Worm (Caenorhabditis elegans) whole organism, mixed stage, embryonic: ENCODE results near the gene fbxa-171.

Experiments
- M03D4.4 ChIP-seq: sonication (generic microtip); optimal IDR thresholded peaks from 2 replicates; lab custom pipeline; 2017; ENCODE audit warnings: mild to moderate bottlenecking, missing genetic modification characterization, missing compliant biosample characterization
- bed-3 ChIP-seq: fragments of 200-800 bp; sonication (Bioruptor generic); optimal IDR thresholded peaks from 3 replicates; lab custom pipeline; 2018; ENCODE audit warnings: mild to moderate bottlenecking, missing genetic modification characterization, moderate library complexity, missing compliant biosample characterization
- blmp-1 ChIP-seq: fragments of 150-350 bp; optimal IDR thresholded peaks from 2 replicates; lab custom pipeline; 2014; ENCODE audit warnings: missing biosample characterization, missing genetic modification characterization
- ceh-39 ChIP-seq: fragments of 150-350 bp; optimal IDR thresholded peaks from 2 replicates; lab custom pipeline; 2014; ENCODE audit warnings: missing biosample characterization, missing genetic modification characterization
- ceh-43 ChIP-seq: fragments of 200-800 bp; sonication (Bioruptor generic); optimal IDR thresholded peaks from 2 replicates; lab custom pipeline; 2018; ENCODE audit warnings: mild to moderate bottlenecking, missing genetic modification characterization, moderate library complexity, missing compliant biosample characterization
- ceh-83 ChIP-seq: fragments of 200-800 bp; sonication (Bioruptor generic); optimal IDR thresholded peaks from 2 replicates; lab custom pipeline; 2018; ENCODE audit warnings: mild to moderate bottlenecking, missing genetic modification characterization, missing compliant biosample characterization
- ces-1 ChIP-seq: fragments of 150-350 bp; optimal IDR thresholded peaks from 2 replicates; lab custom pipeline; 2014; ENCODE audit warnings: missing biosample characterization, missing genetic modification reagents, missing genetic modification characterization
- drap-1 ChIP-seq: fragments of 200-800 bp; sonication (Bioruptor generic); optimal IDR thresholded peaks from 3 replicates; lab custom pipeline; 2018; ENCODE audit warnings: mild to moderate bottlenecking, missing genetic modification characterization, missing compliant biosample characterization
- elt-1 ChIP-seq: sonication (generic microtip); optimal IDR thresholded peaks from 2 replicates; lab custom pipeline; 2017; ENCODE audit warnings: missing genetic modification characterization, mild to moderate bottlenecking, missing compliant biosample characterization, antibody characterized with exemption, moderate library complexity, borderline replicate concordance; ENCODE audit not compliant: insufficient read depth
- elt-3 ChIP-seq: fragments of 150-350 bp; optimal IDR thresholded peaks from 2 replicates; lab custom pipeline; 2014; ENCODE audit warnings: missing biosample characterization, missing genetic modification characterization
- flh-1 ChIP-seq: fragments of 200-800 bp; sonication (Bioruptor generic); optimal IDR thresholded peaks from 2 replicates; lab custom pipeline; 2018; ENCODE audit warnings: mild to moderate bottlenecking, missing genetic modification characterization, moderate library complexity, missing compliant biosample characterization
- ham-2 ChIP-seq: fragments of 200-800 bp; sonication (Bioruptor generic); optimal IDR thresholded peaks from 2 replicates; lab custom pipeline; 2018; ENCODE audit warnings: mild to moderate bottlenecking, missing genetic modification characterization, missing compliant biosample characterization
- hlh-1 ChIP-seq: fragments of 150-350 bp; optimal IDR thresholded peaks from 2 replicates; lab custom pipeline; 2014; ENCODE audit warnings: missing biosample characterization, missing genetic modification reagents, missing genetic modification characterization
- lin-13 ChIP-seq: fragments of 150-350 bp; optimal IDR thresholded peaks from 2 replicates; lab custom pipeline; 2014; ENCODE audit warnings: missing biosample characterization, missing genetic modification characterization
- lin-32 ChIP-seq: fragments of 200-800 bp; sonication (Bioruptor generic); optimal IDR thresholded peaks from 2 replicates; lab custom pipeline; 2018; ENCODE audit warnings: mild to moderate bottlenecking, missing genetic modification characterization, missing compliant biosample characterization
- mab-5 ChIP-seq: fragments of 150-350 bp; optimal IDR thresholded peaks from 2 replicates; lab custom pipeline; 2014; ENCODE audit warnings: missing biosample characterization, missing genetic modification characterization
- mep-1 ChIP-seq: fragments of 150-350 bp; optimal IDR thresholded peaks from 2 replicates; lab custom pipeline; 2017; ENCODE audit warnings: missing biosample characterization, missing genetic modification reagents, missing genetic modification characterization, inconsistent platforms
- nhr-12 ChIP-seq: fragments of 150-350 bp; optimal IDR thresholded peaks from 2 replicates; lab custom pipeline; 2014; ENCODE audit warnings: missing biosample characterization, missing genetic modification characterization
- nhr-2 ChIP-seq: fragments of 150-350 bp; optimal IDR thresholded peaks from 2 replicates; lab custom pipeline; 2014; ENCODE audit warnings: missing biosample characterization, missing genetic modification characterization
- nhr-237 ChIP-seq: fragments of 150-350 bp; optimal IDR thresholded peaks from 2 replicates; lab custom pipeline; 2014; ENCODE audit warnings: missing biosample characterization, missing genetic modification characterization
- nhr-28 ChIP-seq: fragments of 150-350 bp; optimal IDR thresholded peaks from 2 replicates; lab custom pipeline; 2014; ENCODE audit warnings: missing biosample characterization, missing genetic modification characterization
- nhr-76 ChIP-seq: sonication (generic microtip); optimal IDR thresholded peaks from 2 replicates; lab custom pipeline; 2017; ENCODE audit warnings: missing biosample characterization, missing genetic modification characterization
- pha-4 ChIP-seq: fragments of 150-350 bp; optimal IDR thresholded peaks from 2 replicates; lab custom pipeline; 2018; ENCODE audit warnings: missing biosample characterization, missing genetic modification reagents, missing genetic modification characterization
- sem-2 ChIP-seq: fragments of 200-800 bp; sonication (Bioruptor generic); optimal IDR thresholded peaks from 2 replicates; lab custom pipeline; 2018; ENCODE audit warnings: mild to moderate bottlenecking, missing genetic modification characterization, missing compliant biosample characterization
- snpc-4 ChIP-seq: fragments of 150-350 bp; optimal IDR thresholded peaks from 2 replicates; lab custom pipeline; 2014; ENCODE audit warnings: missing biosample characterization, missing genetic modification characterization
- sptf-1 ChIP-seq: sonication (generic microtip); optimal IDR thresholded peaks from 2 replicates; lab custom pipeline; 2017; ENCODE audit warnings: mild to moderate bottlenecking, missing genetic modification characterization, moderate library complexity, missing compliant biosample characterization
- tbx-8 ChIP-seq: fragments of 200-800 bp; sonication (Bioruptor generic); optimal IDR thresholded peaks from 2 replicates; lab custom pipeline; 2018; ENCODE audit warnings: mild to moderate bottlenecking, missing genetic modification characterization, moderate library complexity, missing compliant biosample characterization
- unc-120 ChIP-seq: sonication (generic microtip); optimal IDR thresholded peaks from 2 replicates; lab custom pipeline; 2017; ENCODE audit warnings: missing genetic modification characterization, missing compliant biosample characterization; ENCODE audit not compliant: poor library complexity, severe bottlenecking
- unc-39 ChIP-seq: fragments of 150-350 bp; optimal IDR thresholded peaks from 2 replicates; lab custom pipeline; 2014; ENCODE audit warnings: missing biosample characterization, missing genetic modification characterization
- unc-62 ChIP-seq: fragments of 150-350 bp; optimal IDR thresholded peaks from 2 replicates; lab custom pipeline; 2014; ENCODE audit warnings: missing biosample characterization, missing genetic modification reagents, missing genetic modification characterization
- zip-8 ChIP-seq: fragments of 150-350 bp; optimal IDR thresholded peaks from 2 replicates; lab custom pipeline; 2014; ENCODE audit warnings: missing biosample characterization, missing genetic modification characterization
- ztf-11 ChIP-seq: fragments of 150-350 bp; optimal IDR thresholded peaks from 2 replicates; lab custom pipeline; 2014; ENCODE audit warnings: missing biosample characterization, missing genetic modification characterization

Gene fbxa-171

DNA sequence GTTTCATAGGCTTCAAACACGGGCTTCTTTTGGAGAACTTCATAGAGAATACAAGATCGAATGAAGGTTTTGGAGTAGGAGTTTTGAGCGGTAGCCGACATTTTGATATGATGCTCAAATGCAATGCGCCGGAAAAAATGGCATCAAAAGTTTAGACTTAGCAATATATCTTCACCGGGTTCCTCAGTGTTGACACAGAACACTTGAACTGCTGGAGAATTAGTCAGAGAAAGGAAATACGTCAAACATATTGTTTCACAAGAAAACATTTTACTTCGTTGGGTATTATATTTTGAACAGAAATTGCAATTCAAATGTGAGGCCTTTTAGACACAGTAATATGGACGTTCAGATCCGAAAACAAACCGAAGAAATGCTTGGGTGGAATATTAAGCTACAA is 7.4 kb downstream of the fbxa-171 start, which contains the start of gene fbxa-174:
fbxa-174 (minus strand) TSS at position 101 of the 400 bp plus-strand sequence.
- no peak for TF ChIP-seq ham-2
- no peak for TF ChIP-seq unc-120 (tag; lab: Kevin White, UChicago)
- TF ChIP-seq tbx-8 (GFP tag; lab: Kevin White, UChicago), result no peak
- TF ChIP-seq snpc-4 (tag; lab: Kevin White, UChicago), result no peak
- TF ChIP-seq nhr-76 (tag; lab: Kevin White, UChicago), result no peak
- no peak for TF ChIP-seq nhr-28
- TF ChIP-seq lin-32 (GFP tag; lab: Kevin White, UChicago), result no peak
- TF ChIP-seq ztf-11 (tag; lab: Kevin White, UChicago), result no peak

DNA sequence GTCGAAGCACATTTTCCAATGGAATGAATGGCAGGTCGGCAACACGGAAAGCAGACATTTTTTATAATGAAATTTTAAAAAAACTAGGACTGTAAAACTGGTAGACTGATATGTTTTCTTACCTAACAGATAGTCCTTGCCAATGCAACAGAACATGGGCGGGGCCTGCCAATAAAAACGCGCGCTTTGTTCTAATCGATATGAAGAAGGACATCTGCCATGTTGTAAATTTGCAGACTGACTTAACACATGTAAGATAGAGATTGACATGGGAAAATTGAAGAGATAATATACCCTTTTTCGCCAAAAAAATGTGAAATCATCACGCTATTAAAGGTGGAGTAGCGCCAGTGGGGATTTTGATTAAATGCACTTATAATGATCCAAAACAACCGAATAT is 13.0 kb downstream of the fbxa-171 start, which contains the start of gene C38D9.8:
C38D9.8 (minus strand) TSS at position 101 of the 400 bp plus-strand sequence.
- TF ChIP-seq elt-1, result no peak
- TF ChIP-seq sptf-1 (tag; lab: Kevin White, UChicago), result no peak
- TF ChIP-seq ceh-43 (GFP tag; lab: Kevin White, UChicago), result no peak
- TF ChIP-seq M03D4.4 (tag; lab: Kevin White, UChicago), result no peak
- no peak for TF ChIP-seq lin-13
- no peak for TF ChIP-seq drap-1
- TF ChIP-seq mab-5 (tag; lab: Kevin White, UChicago), result no peak
- TF ChIP-seq nhr-237 (tag; lab: Kevin White, UChicago), result no peak
- TF ChIP-seq ces-1 (GFP tag; lab: Kevin White, UChicago), result no peak
- no peak for TF ChIP-seq sem-2 (GFP tag; lab: Kevin White, UChicago)
- no peak for TF ChIP-seq ceh-83 (GFP tag; lab: Kevin White, UChicago)

DNA sequence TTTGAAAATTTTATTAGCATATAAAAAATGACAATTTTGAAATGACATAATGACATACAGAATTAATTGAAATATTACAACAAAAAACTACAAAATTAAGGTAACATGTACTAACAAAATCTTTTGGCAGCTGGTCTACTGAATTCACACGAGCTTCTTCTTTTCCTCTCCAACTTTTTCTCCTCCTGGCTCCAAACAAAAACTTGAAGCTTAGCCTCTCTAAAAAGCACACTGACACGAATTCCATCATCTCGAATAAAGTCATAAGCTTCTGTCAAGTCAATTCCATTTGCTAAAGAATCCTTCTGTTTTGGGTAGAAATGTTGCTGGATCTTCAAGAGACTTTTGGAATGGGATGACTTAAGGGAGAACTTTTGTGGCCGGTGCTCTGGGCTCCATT is 14.4 kb downstream of the fbxa-171 start:
- no peak for TF ChIP-seq nhr-28
- no peak for TF ChIP-seq bed-3 (GFP tag; lab: Kevin White, UChicago)
- TF ChIP-seq elt-1, result no peak
- no peak for TF ChIP-seq lin-32 (GFP tag; lab: Kevin White, UChicago)
- TF ChIP-seq unc-62, result no peak
- TF ChIP-seq sptf-1 (tag; lab: Kevin White, UChicago), result no peak
- TF ChIP-seq tbx-8 (GFP tag; lab: Kevin White, UChicago), result no peak

DNA sequence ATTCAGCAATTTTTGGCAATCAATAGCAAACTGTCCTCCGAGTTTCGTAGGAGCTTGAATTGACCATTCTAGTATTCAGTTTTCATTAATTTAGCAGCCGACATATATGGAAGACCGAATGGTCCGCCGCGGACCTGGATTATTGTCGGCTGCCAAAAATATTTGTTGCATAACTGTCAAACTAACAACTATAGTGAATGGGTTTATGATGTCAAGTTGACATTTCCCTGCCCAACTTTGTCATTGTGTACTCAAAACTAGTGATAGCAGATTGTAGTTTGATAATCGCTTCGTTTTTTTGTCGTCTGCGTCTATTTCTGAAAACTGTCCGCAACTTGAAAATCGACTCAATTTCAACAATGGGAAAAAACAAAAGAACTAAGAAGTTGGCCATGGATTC is 16.4 kb downstream of the fbxa-171 start, which contains the start of gene fbxa-176:
fbxa-176 (plus strand) TSS at position 314 of the 400 bp plus-strand sequence.
- TF ChIP-seq elt-3 (tag; lab: Kevin White, UChicago) (no peak), zip-8 (tag; lab: Kevin White, UChicago) (no peak), unc-39 (tag; lab: Kevin White, UChicago) (no peak), ceh-43 (GFP tag; lab: Kevin White, UChicago) (no peak), pha-4 (no peak), nhr-237 (tag; lab: Kevin White, UChicago) (no peak), unc-120 (tag; lab: Kevin White, UChicago) (no peak), nhr-12 (tag; lab: Kevin White, UChicago) (no peak), nhr-2 (tag; lab: Kevin White, UChicago) (no peak), ztf-11 (tag; lab: Kevin White, UChicago) (no peak), lin-32 (GFP tag; lab: Kevin White, UChicago) (no peak), snpc-4 (tag; lab: Kevin White, UChicago) (no peak)

DNA sequence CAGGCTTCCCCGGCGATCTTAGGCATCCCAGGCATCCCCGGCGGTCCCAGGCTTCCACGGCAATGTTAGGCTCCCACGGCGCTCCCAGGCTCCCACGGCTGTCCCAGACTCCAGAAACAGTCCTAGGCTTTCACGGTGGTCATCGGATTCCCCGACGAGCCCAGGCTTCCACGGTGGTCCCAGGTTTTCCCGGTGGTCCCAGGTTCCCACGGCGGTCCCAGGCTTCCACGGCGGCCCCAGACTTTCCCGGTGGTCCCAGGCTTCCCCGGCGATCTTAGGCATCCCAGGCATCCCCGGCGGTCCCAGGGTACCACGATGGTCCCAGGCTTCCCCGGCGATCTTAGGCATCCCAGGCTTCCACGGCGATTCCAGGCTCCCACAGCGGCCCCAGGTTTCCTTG is 17.2 kb downstream of the fbxa-171 start:
- TF ChIP-seq sem-2 (GFP tag; lab: Kevin White, UChicago), result no peak
- TF ChIP-seq M03D4.4 (tag; lab: Kevin White, UChicago), result no peak
- no peak for TF ChIP-seq hlh-1 (tag; lab: Kevin White, UChicago)
- TF ChIP-seq sptf-1 (tag; lab: Kevin White, UChicago), result no peak
- no peak for TF ChIP-seq blmp-1 (tag; lab: Kevin White, UChicago)
- no peak for TF ChIP-seq nhr-237 (tag; lab: Kevin White, UChicago)
- no peak for TF ChIP-seq mab-5 (tag; lab: Kevin White, UChicago)
- no peak for TF ChIP-seq nhr-76 (tag; lab: Kevin White, UChicago)
- no peak for TF ChIP-seq lin-32 (GFP tag; lab: Kevin White, UChicago)
- TF ChIP-seq pha-4, result no peak
- no peak for TF ChIP-seq unc-120 (tag; lab: Kevin White, UChicago)
- no peak for TF ChIP-seq flh-1
- no peak for TF ChIP-seq mep-1 (tag; lab: Kevin White, UChicago)
- TF ChIP-seq ztf-11 (tag; lab: Kevin White, UChicago), result no peak
- TF ChIP-seq ces-1 (GFP tag; lab: Kevin White, UChicago), result no peak
- TF ChIP-seq ceh-39 (tag; lab: Kevin White, UChicago), result no peak
- TF ChIP-seq snpc-4 (tag; lab: Kevin White, UChicago), result no peak
- TF ChIP-seq tbx-8 (GFP tag; lab: Kevin White, UChicago), result no peak
- no peak for TF ChIP-seq elt-3 (tag; lab: Kevin White, UChicago)
- TF ChIP-seq unc-39 (tag; lab: Kevin White, UChicago), result no peak
